Worm (Caenorhabditis elegans): ENCODE data around the gene col-122.

- no peak for TF ChIP-seq F33H1.4 (GFP tag; IDR thresholded peaks at IDR 0.05)
- TF ChIP-seq nhr-90 (tag; optimal IDR thresholded peaks at IDR 0.05) = no peak
- no peak for TF ChIP-seq bed-1 (GFP tag; IDR thresholded peaks at IDR 0.05)
- TF ChIP-seq tlf-1 (GFP tag; optimal IDR thresholded peaks at IDR 0.05) = no peak
- TF ChIP-seq rpc-1 (optimal IDR thresholded peaks at IDR 0.05) = no peak
- TF ChIP-seq rpc-1 (tag; optimal IDR thresholded peaks at IDR 0.05) = no peak
- no peak for TF ChIP-seq zim-3 (tag; optimal IDR thresholded peaks at IDR 0.05)
Measured at ce11 chrIV:9610923-9611322, 47.7 kb downstream of the col-122 start.
